Worm (Caenorhabditis elegans) whole organism, L3 larva: ENCODE results near the gene fbxb-9.

ENCODE experiments used
- R02D3.7 ChIP-seq: fragments of 150-350 bp; optimal IDR thresholded peaks from 2 replicates; lab custom pipeline; 2014; ENCODE audit warnings: missing biosample characterization, missing genetic modification characterization
- ZK546.5 ChIP-seq: sonication (generic microtip); optimal IDR thresholded peaks from 2 replicates; lab custom pipeline; 2017; ENCODE audit warnings: missing biosample characterization, missing genetic modification characterization
- ceh-16 ChIP-seq: sonication (generic microtip); optimal IDR thresholded peaks from 2 replicates; lab custom pipeline; 2017; ENCODE audit warnings: missing biosample characterization, missing genetic modification characterization
- ceh-28 ChIP-seq: fragments of 150-350 bp; optimal IDR thresholded peaks from 2 replicates; lab custom pipeline; 2014; ENCODE audit warnings: missing biosample characterization, missing genetic modification reagents, missing genetic modification characterization
- ceh-82 ChIP-seq: fragments of 150-350 bp; optimal IDR thresholded peaks from 2 replicates; lab custom pipeline; 2014; ENCODE audit warnings: missing biosample characterization, missing genetic modification characterization
- ceh-9 ChIP-seq: sonication (generic microtip); optimal IDR thresholded peaks from 2 replicates; lab custom pipeline; 2018; ENCODE audit warnings: missing biosample characterization, missing genetic modification characterization
- daf-12 ChIP-seq: fragments of 150-350 bp; optimal IDR thresholded peaks from 2 replicates; lab custom pipeline; 2014; ENCODE audit warnings: missing biosample characterization, missing genetic modification reagents, missing genetic modification characterization
- egl-27 ChIP-seq: sonication (generic microtip); optimal IDR thresholded peaks from 4 replicates; lab custom pipeline; 2017; ENCODE audit warnings: missing biosample characterization, missing genetic modification reagents, missing genetic modification characterization
- egl-5 ChIP-seq: fragments of 150-350 bp; optimal IDR thresholded peaks from 2 replicates; lab custom pipeline; 2017; ENCODE audit warnings: missing biosample characterization, missing genetic modification reagents, missing genetic modification characterization, inconsistent platforms
- elt-2 ChIP-seq: sonication (generic microtip); optimal IDR thresholded peaks from 2 replicates; lab custom pipeline; 2016; ENCODE audit warnings: missing genetic modification reagents, mild to moderate bottlenecking, missing genetic modification characterization, missing compliant biosample characterization
- elt-3 ChIP-seq, 3 experiments: fragments of 150-350 bp in 1 of 3; sonication (generic microtip) in 2 of 3; optimal IDR thresholded peaks; 2 replicates in 2 of 3; 4 replicates in 1 of 3; lab custom pipeline; 2014 to 2017; ENCODE audit warnings: missing biosample characterization in 3 of 3, missing genetic modification characterization in 3 of 3
- fkh-10 ChIP-seq: sonication (generic microtip); optimal IDR thresholded peaks from 2 replicates; lab custom pipeline; 2017; ENCODE audit warnings: missing biosample characterization, missing genetic modification reagents, missing genetic modification characterization
- hmg-11 ChIP-seq: sonication (generic microtip); optimal IDR thresholded peaks from 2 replicates; lab custom pipeline; 2016; ENCODE audit warnings: missing genetic modification characterization, missing compliant biosample characterization
- jun-1 ChIP-seq: fragments of 150-350 bp; optimal IDR thresholded peaks from 2 replicates; lab custom pipeline; 2014; ENCODE audit warnings: missing biosample characterization, missing genetic modification reagents, missing genetic modification characterization
- lin-15B ChIP-seq: fragments of 150-350 bp; optimal IDR thresholded peaks from 2 replicates; lab custom pipeline; 2014; ENCODE audit warnings: missing biosample characterization, missing genetic modification characterization
- lin-39 ChIP-seq: fragments of 150-350 bp; optimal IDR thresholded peaks from 2 replicates; lab custom pipeline; 2018; ENCODE audit warnings: missing biosample characterization, missing genetic modification reagents, missing genetic modification characterization
- lsy-12 ChIP-seq: sonication (generic microtip); optimal IDR thresholded peaks from 2 replicates; lab custom pipeline; 2016; ENCODE audit warnings: mild to moderate bottlenecking, missing genetic modification characterization, missing compliant biosample characterization
- mdl-1 ChIP-seq: fragments of 150-350 bp; optimal IDR thresholded peaks from 2 replicates; lab custom pipeline; 2014; ENCODE audit warnings: missing biosample characterization, missing genetic modification characterization
- nfya-1 ChIP-seq: sonication (generic microtip); optimal IDR thresholded peaks from 2 replicates; lab custom pipeline; 2017; ENCODE audit warnings: missing genetic modification characterization, mild to moderate bottlenecking, missing compliant biosample characterization, antibody characterized with exemption, moderate library complexity; ENCODE audit not compliant: insufficient read depth
- nhr-11 ChIP-seq: fragments of 150-350 bp; optimal IDR thresholded peaks from 2 replicates; lab custom pipeline; 2014; ENCODE audit warnings: missing biosample characterization, missing genetic modification characterization
- nhr-23 ChIP-seq: fragments of 150-350 bp; optimal IDR thresholded peaks from 2 replicates; lab custom pipeline; 2014; ENCODE audit warnings: missing biosample characterization, missing genetic modification reagents, missing genetic modification characterization
- nhr-237 ChIP-seq: fragments of 150-350 bp; optimal IDR thresholded peaks from 2 replicates; lab custom pipeline; 2014; ENCODE audit warnings: missing biosample characterization, missing genetic modification characterization
- nhr-25 ChIP-seq: sonication (generic microtip); optimal IDR thresholded peaks from 2 replicates; lab custom pipeline; 2017; ENCODE audit warnings: missing biosample characterization, missing genetic modification characterization
- nhr-28 ChIP-seq: fragments of 150-350 bp; optimal IDR thresholded peaks from 2 replicates; lab custom pipeline; 2014; ENCODE audit warnings: missing biosample characterization, missing genetic modification characterization
- nhr-43 ChIP-seq: sonication (generic microtip); optimal IDR thresholded peaks from 2 replicates; lab custom pipeline; 2016; ENCODE audit warnings: mild to moderate bottlenecking, missing genetic modification characterization, missing compliant biosample characterization; ENCODE audit not compliant: poor library complexity, severe bottlenecking
- nhr-67 ChIP-seq: fragments of 150-350 bp; optimal IDR thresholded peaks from 2 replicates; lab custom pipeline; 2014; ENCODE audit warnings: missing biosample characterization, missing genetic modification characterization
- nhr-76 ChIP-seq: fragments of 150-350 bp; sonication (generic microtip); optimal IDR thresholded peaks from 5 replicates; lab custom pipeline; 2014; ENCODE audit warnings: missing biosample characterization, missing genetic modification characterization
- nhr-77 ChIP-seq: fragments of 150-350 bp; optimal IDR thresholded peaks from 2 replicates; lab custom pipeline; 2014; ENCODE audit warnings: missing biosample characterization, missing genetic modification characterization
- pha-4 ChIP-seq: fragments of 150-350 bp; optimal IDR thresholded peaks from 2 replicates; lab custom pipeline; 2014; ENCODE audit warnings: missing biosample characterization, missing genetic modification reagents, missing genetic modification characterization
- pqm-1 ChIP-seq: fragments of 150-350 bp; optimal IDR thresholded peaks from 2 replicates; lab custom pipeline; 2017; ENCODE audit warnings: missing biosample characterization, missing genetic modification characterization, inconsistent platforms
- skn-1 ChIP-seq: fragments of 150-350 bp; optimal IDR thresholded peaks from 2 replicates; lab custom pipeline; 2014; ENCODE audit warnings: missing biosample characterization, missing genetic modification characterization
- snpc-4 ChIP-seq: fragments of 150-350 bp; optimal IDR thresholded peaks from 2 replicates; lab custom pipeline; 2014; ENCODE audit warnings: missing biosample characterization, missing genetic modification characterization
- tbx-2 ChIP-seq: sonication (generic microtip); optimal IDR thresholded peaks from 2 replicates; lab custom pipeline; 2016; ENCODE audit warnings: mild to moderate bottlenecking, missing genetic modification characterization, missing compliant biosample characterization
- zag-1 ChIP-seq: fragments of 150-350 bp; optimal IDR thresholded peaks from 2 replicates; lab custom pipeline; 2014; ENCODE audit warnings: missing biosample characterization, missing genetic modification characterization
- ztf-4 ChIP-seq: fragments of 150-350 bp; optimal IDR thresholded peaks from 2 replicates; lab custom pipeline; 2014; ENCODE audit warnings: missing biosample characterization, missing genetic modification characterization

Gene fbxb-9

ce11 chrIV:11179123-11179740 lies 16.9 kb upstream of the fbxb-9 start, which contains the start of gene cpt-2:
Gene cpt-2 (plus strand): TSS chrIV:11179645.
- TF ChIP-seq pqm-1 (tag; lab: Kevin White, UChicago) (peak; percentile 82), egl-5 (tag; lab: Kevin White, UChicago) (peak; percentile 93), egl-27 (peak; percentile 19), ZK546.5 (peak; percentile 39), fkh-10 (GFP tag; lab: Kevin White, UChicago) (peak; percentile 39), nhr-43 (tag; lab: Kevin White, UChicago) (peak; percentile 87), nhr-23 (tag; lab: Kevin White, UChicago) (peak; percentile 84), jun-1 (tag; lab: Kevin White, UChicago) (peak; percentile 82), R02D3.7 (tag; lab: Kevin White, UChicago) (peak; percentile 74), nhr-11 (tag; lab: Kevin White, UChicago) (peak; percentile 64), elt-2 (tag; lab: Kevin White, UChicago) (peak; percentile 84), ceh-28 (tag; lab: Kevin White, UChicago) (peak; percentile 70), pha-4 (tag; lab: Kevin White, UChicago) (peak; percentile 68), nhr-25 (tag; lab: Kevin White, UChicago) (peak; percentile 67), tbx-2 (peak; percentile 83), lsy-12 (tag; lab: Kevin White, UChicago) (peak; percentile 81), lin-15B (tag; lab: Kevin White, UChicago) (peak; percentile 90), lin-39 (tag; lab: Kevin White, UChicago) (peak; percentile 38), nfya-1 (tag; lab: Kevin White, UChicago) (peak; percentile 88), skn-1 (tag; lab: Kevin White, UChicago) (peak; percentile 46), hmg-11 (tag; lab: Kevin White, UChicago) (peak; percentile 29), ceh-82 (tag; lab: Kevin White, UChicago) (peak; percentile 16), snpc-4 (tag; lab: Kevin White, UChicago) (peak; percentile 75)

- no peak for TF ChIP-seq zag-1 (tag; lab: Kevin White, UChicago)
- no peak for TF ChIP-seq nhr-28 (tag; lab: Kevin White, UChicago)
- no peak for TF ChIP-seq mdl-1 (tag; lab: Kevin White, UChicago)
- TF ChIP-seq tbx-2: no peak
- TF ChIP-seq nhr-76: no peak
- TF ChIP-seq jun-1 (tag; lab: Kevin White, UChicago): no peak
- no peak for TF ChIP-seq elt-3 (tag; optimal IDR thresholded peaks at IDR 0.05; lab: Kevin White, UChicago)
- TF ChIP-seq nfya-1 (tag; lab: Kevin White, UChicago): no peak
- TF ChIP-seq hmg-11 (tag; lab: Kevin White, UChicago): no peak
- TF ChIP-seq ztf-4 (tag; lab: Kevin White, UChicago): no peak
- no peak for TF ChIP-seq ceh-16 (tag; lab: Kevin White, UChicago)
- TF ChIP-seq ceh-9 (tag; lab: Kevin White, UChicago): no peak
- TF ChIP-seq egl-5 (tag; lab: Kevin White, UChicago): no peak
- TF ChIP-seq nhr-237: no peak
- no peak for TF ChIP-seq ceh-28 (tag; lab: Kevin White, UChicago)
Measured at ce11 chrIV:11178495-11178894, 16.1 kb upstream of the fbxb-9 start, which contains the start of gene C08F8.9. Gene C08F8.9 (minus strand): TSS chrIV:11178595.

DNA sequence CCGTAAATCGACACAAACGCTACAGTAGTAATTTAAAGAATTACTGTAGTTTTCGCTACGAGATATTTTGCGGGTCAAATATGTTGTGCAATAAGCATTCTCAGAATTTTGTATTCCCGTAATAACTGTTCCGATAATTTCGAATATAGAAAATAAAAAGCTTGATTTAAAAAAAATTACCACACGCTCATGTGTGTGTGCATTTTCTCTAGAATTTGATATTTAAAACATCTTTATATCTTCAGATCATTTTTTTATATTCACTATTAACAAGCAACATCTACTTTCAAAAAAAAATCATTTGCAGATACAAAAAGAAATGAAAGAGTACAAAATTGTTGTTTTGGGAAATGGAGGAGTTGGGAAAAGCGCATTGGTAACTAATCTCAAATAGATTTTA lies 14.6 kb upstream of the fbxb-9 start, which contains the start of gene rap-3:
Gene rap-3, plus strand, starts transcription at position 301 of the 400 bp plus-strand sequence.
- TF ChIP-seq R02D3.7 (tag; lab: Kevin White, UChicago): no peak
- TF ChIP-seq nhr-77 (tag; lab: Kevin White, UChicago): no peak
- TF ChIP-seq egl-5 (tag; lab: Kevin White, UChicago): no peak

ce11 chrIV:11174772-11175171 lies 12.4 kb upstream of the fbxb-9 start:
- peak; percentile 8 for TF ChIP-seq nhr-43 (tag; lab: Kevin White, UChicago)
- TF ChIP-seq lin-39 (tag; lab: Kevin White, UChicago): no peak
- peak; percentile 54 for TF ChIP-seq nhr-23 (tag; lab: Kevin White, UChicago)
- TF ChIP-seq elt-3 (tag; optimal IDR thresholded peaks at IDR 0.05; lab: Kevin White, UChicago): peak in 1 of 3 experiments; percentile 80
- no peak for TF ChIP-seq nhr-67 (tag; lab: Kevin White, UChicago)
- no peak for TF ChIP-seq pqm-1 (tag; lab: Kevin White, UChicago)
- no peak for TF ChIP-seq daf-12 (tag; lab: Kevin White, UChicago)
- TF ChIP-seq nhr-11 (tag; lab: Kevin White, UChicago): no peak
- TF ChIP-seq ceh-28 (tag; lab: Kevin White, UChicago): peak; percentile 12
